Fruit fly (Drosophila melanogaster) whole organism, adult: ENCODE results near the gene koko.

ENCODE experiments used
- CG11617 ChIP-seq: fragments of 200-800 bp; sonication (Bioruptor generic); optimal IDR thresholded peaks from 2 replicates; lab custom pipeline; 2017; ENCODE audit warnings: mild to moderate bottlenecking, missing biosample characterization, missing genetic modification reagents, missing genetic modification characterization
- CG12768 ChIP-seq: fragments of 200-800 bp; sonication (Bioruptor generic); optimal IDR thresholded peaks from 2 replicates; lab custom pipeline; 2017; ENCODE audit warnings: missing biosample characterization, missing genetic modification characterization, mild to moderate bottlenecking, moderate library complexity, missing genetic modification reagents
- CG14711 ChIP-seq: fragments of 200-800 bp; sonication (Bioruptor generic); optimal IDR thresholded peaks from 2 replicates; lab custom pipeline; 2018; ENCODE audit warnings: missing biosample characterization, mild to moderate bottlenecking, missing genetic modification characterization, moderate library complexity
- CG1620 ChIP-seq: fragments of 200-800 bp; sonication (Bioruptor generic); optimal IDR thresholded peaks from 2 replicates; lab custom pipeline; 2016; ENCODE audit warnings: missing biosample characterization, missing genetic modification characterization
- CG33017 ChIP-seq: fragments of 200-800 bp; sonication (Bioruptor generic); optimal IDR thresholded peaks from 2 replicates; lab custom pipeline; 2018; ENCODE audit warnings: missing biosample characterization, mild to moderate bottlenecking, missing genetic modification characterization, moderate library complexity
- CG5204 ChIP-seq: fragments of 200-800 bp; sonication (Bioruptor generic); optimal IDR thresholded peaks from 2 replicates; lab custom pipeline; 2016; ENCODE audit warnings: missing biosample characterization, missing genetic modification characterization
- CG7045 ChIP-seq: fragments of 200-800 bp; sonication (Bioruptor generic); optimal IDR thresholded peaks from 2 replicates; lab custom pipeline; 2017; ENCODE audit warnings: missing biosample characterization, mild to moderate bottlenecking, missing genetic modification characterization
- CG7101 ChIP-seq: fragments of 200-800 bp; sonication (Bioruptor generic); optimal IDR thresholded peaks from 2 replicates; lab custom pipeline; 2018; ENCODE audit warnings: missing biosample characterization, mild to moderate bottlenecking, missing genetic modification characterization, moderate library complexity
- Clk ChIP-seq: fragments of 200-800 bp; sonication (Bioruptor generic); optimal IDR thresholded peaks from 2 replicates; lab custom pipeline; 2017; ENCODE audit warnings: missing biosample characterization, missing genetic modification characterization
- Crg-1 ChIP-seq: fragments of 200-800 bp; sonication (Bioruptor generic); optimal IDR thresholded peaks from 2 replicates; lab custom pipeline; 2016; ENCODE audit warnings: missing biosample characterization, missing genetic modification characterization
- Hr96 ChIP-seq: fragments of 200-800 bp; sonication (Bioruptor generic); optimal IDR thresholded peaks from 2 replicates; lab custom pipeline; 2016; ENCODE audit warnings: missing biosample characterization, missing genetic modification characterization
- Mnt ChIP-seq: fragments of 200-800 bp; sonication (Bioruptor generic); optimal IDR thresholded peaks from 2 replicates; lab custom pipeline; 2016; ENCODE audit warnings: missing biosample characterization, mild to moderate bottlenecking, missing genetic modification characterization
- bab1 ChIP-seq: fragments of 200-800 bp; sonication (Bioruptor generic); optimal IDR thresholded peaks from 3 replicates; lab custom pipeline; 2019; ENCODE audit warnings: missing biosample characterization, mild to moderate bottlenecking, missing genetic modification characterization, moderate library complexity
- cic ChIP-seq: fragments of 200-800 bp; sonication (Bioruptor generic); optimal IDR thresholded peaks from 2 replicates; lab custom pipeline; 2017; ENCODE audit warnings: missing biosample characterization, mild to moderate bottlenecking, missing genetic modification characterization, moderate library complexity
- cnc ChIP-seq, 2 experiments: fragments of >200 bp; optimal IDR thresholded peaks; 2 replicates each; lab custom pipeline; 2017
- kay ChIP-seq: fragments of 200-800 bp; sonication (Bioruptor generic); peaks from one replicate; lab custom pipeline; 2016; ENCODE audit warnings: missing biosample characterization, missing genetic modification characterization, borderline replicate concordance
- ovo ChIP-seq: fragments of 200-800 bp; sonication (Bioruptor generic); optimal IDR thresholded peaks from 2 replicates; lab custom pipeline; 2016; ENCODE audit warnings: missing biosample characterization, missing genetic modification characterization
- pad ChIP-seq: fragments of 200-800 bp; sonication (Bioruptor generic); optimal IDR thresholded peaks from 3 replicates; lab custom pipeline; 2017; ENCODE audit warnings: missing biosample characterization, missing genetic modification characterization, mild to moderate bottlenecking, moderate library complexity, missing genetic modification reagents
- tj ChIP-seq: fragments of 200-800 bp; sonication (Bioruptor generic); optimal IDR thresholded peaks from 3 replicates; lab custom pipeline; 2017; ENCODE audit warnings: missing biosample characterization, mild to moderate bottlenecking, missing genetic modification characterization, moderate library complexity
- toe ChIP-seq: fragments of 200-800 bp; sonication (Bioruptor generic); optimal IDR thresholded peaks from 2 replicates; lab custom pipeline; 2016; ENCODE audit warnings: missing biosample characterization, missing genetic modification characterization

Gene koko

DNA sequence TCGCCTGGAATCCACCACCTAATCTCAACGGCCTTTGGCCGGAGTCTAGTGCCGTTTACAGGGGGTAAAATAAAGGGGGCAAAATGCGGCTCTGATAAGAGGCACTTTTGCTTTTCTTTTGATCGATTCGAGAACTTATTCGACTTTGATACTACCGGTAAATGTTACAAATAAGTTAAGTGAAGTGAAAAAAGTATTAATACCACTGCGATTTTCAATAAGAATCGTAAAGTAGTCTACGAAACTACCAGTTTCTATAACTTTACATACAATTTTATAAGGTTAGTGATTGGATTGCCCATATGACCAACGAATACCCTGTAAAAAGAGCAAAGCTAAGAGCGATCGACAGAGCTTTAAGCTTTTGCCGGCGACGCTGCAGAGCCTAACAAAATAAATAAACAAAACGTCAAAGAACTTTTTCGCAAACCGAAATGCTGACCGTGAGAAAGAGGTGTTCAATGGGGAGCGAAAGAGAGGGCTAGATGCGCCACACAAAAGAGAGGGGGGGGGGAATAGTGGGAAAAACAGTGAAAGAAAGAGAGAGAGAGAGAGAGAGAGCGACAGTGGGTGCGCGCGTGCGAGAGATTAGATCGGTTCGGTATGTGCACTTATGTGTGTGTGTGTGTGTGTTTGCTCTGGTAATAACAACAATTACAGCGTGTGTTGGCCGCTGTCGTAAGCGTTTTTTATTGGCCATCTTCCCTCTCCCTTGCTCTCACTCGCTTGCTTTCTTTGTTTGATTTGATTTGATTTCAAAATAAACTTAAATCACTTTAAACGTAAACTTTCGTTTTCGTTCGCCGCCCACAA is 33.9 kb downstream of the koko start:
- peak; percentile 72 for TF ChIP-seq CG5204 (GFP tag; lab: Kevin White, UChicago)
- TF ChIP-seq cic: peak; percentile 76
- no peak for TF ChIP-seq Clk (GFP tag; lab: Kevin White, UChicago)
- TF ChIP-seq CG11617 (GFP tag; lab: Kevin White, UChicago): peak; percentile 78
- no peak for TF ChIP-seq Crg-1 (GFP tag; lab: Kevin White, UChicago)
- TF ChIP-seq CG14711 (tag; lab: Kevin White, UChicago): peak; percentile 78
- peak; percentile 94 for TF ChIP-seq tj (GFP tag; lab: Kevin White, UChicago)
- peak; percentile 8 for TF ChIP-seq bab1 (GFP tag; lab: Kevin White, UChicago)
- peak; percentile 60 for TF ChIP-seq CG7101
- TF ChIP-seq cnc (optimal IDR thresholded peaks at IDR 0.05; lab: Kevin White, UChicago): no peak
- TF ChIP-seq toe (GFP tag; lab: Kevin White, UChicago): peak; percentile 46
- TF ChIP-seq kay (GFP tag; lab: Kevin White, UChicago): no peak
- TF ChIP-seq CG1620: no peak
- TF ChIP-seq CG7045: peak; percentile 68
- TF ChIP-seq Hr96 (GFP tag; lab: Kevin White, UChicago): peak; percentile 37
- TF ChIP-seq Mnt: peak; percentile 47
- TF ChIP-seq CG33017 (tag; lab: Kevin White, UChicago): peak; percentile 50
- TF ChIP-seq ovo (GFP tag; lab: Kevin White, UChicago): no peak
- TF ChIP-seq CG12768 (GFP tag; lab: Kevin White, UChicago): peak; percentile 81
- TF ChIP-seq pad (GFP tag; lab: Kevin White, UChicago): peak; percentile 29

DNA sequence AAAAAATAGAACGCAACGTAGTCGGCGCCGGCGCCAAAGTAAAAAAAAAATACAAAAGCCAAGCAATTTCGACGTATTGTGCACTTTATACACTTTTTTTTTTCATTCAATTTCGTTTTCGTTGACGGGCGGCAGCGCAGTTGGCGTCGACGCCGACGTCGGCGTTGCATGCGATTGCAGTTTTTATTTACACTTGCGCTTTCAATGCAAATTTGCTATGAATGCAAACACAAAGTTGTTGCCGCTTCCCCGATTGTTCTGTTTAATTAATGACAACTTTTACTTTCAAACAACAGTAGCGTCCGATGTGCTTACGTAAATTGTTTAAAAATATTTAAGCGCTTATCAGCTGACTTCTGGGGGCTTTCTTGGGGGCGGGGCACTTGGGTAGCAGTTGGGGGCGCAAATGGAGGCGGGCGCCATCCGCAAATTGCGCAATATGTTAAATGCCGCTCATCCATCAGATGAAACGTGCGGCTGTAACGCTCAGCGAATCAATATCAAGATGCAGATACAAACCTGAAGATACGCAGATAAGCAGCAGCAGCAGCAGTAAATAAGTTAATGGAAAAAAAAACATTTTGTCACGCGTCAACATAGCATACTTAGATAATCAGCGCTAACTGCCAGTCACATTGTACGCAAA is 35.5 kb downstream of the koko start:
- peak; percentile 70 for TF ChIP-seq Mnt
- peak; percentile 71 for TF ChIP-seq CG5204 (GFP tag; lab: Kevin White, UChicago)
- peak; percentile 84 for TF ChIP-seq CG12768 (GFP tag; lab: Kevin White, UChicago)
- TF ChIP-seq ovo (GFP tag; lab: Kevin White, UChicago): peak; percentile 92
- peak; percentile 92 for TF ChIP-seq tj (GFP tag; lab: Kevin White, UChicago)
- TF ChIP-seq CG7045: peak; percentile 92
- TF ChIP-seq kay (GFP tag; lab: Kevin White, UChicago): no peak
- TF ChIP-seq CG11617 (GFP tag; lab: Kevin White, UChicago): peak; percentile 80
- peak; percentile 91 for TF ChIP-seq Clk (GFP tag; lab: Kevin White, UChicago)
- TF ChIP-seq Crg-1 (GFP tag; lab: Kevin White, UChicago): peak; percentile 83
- TF ChIP-seq CG14711 (tag; lab: Kevin White, UChicago): peak; percentile 69
- TF ChIP-seq Hr96 (GFP tag; lab: Kevin White, UChicago): peak; percentile 62
- peak; percentile 70 for TF ChIP-seq cic
- peak in 1 of 2 experiments; percentile 23 for TF ChIP-seq cnc (optimal IDR thresholded peaks at IDR 0.05; lab: Kevin White, UChicago)
- peak; percentile 78 for TF ChIP-seq CG1620
- TF ChIP-seq bab1 (GFP tag; lab: Kevin White, UChicago): no peak
- peak; percentile 57 for TF ChIP-seq CG33017 (tag; lab: Kevin White, UChicago)
- peak; percentile 64 for TF ChIP-seq toe (GFP tag; lab: Kevin White, UChicago)
- TF ChIP-seq pad (GFP tag; lab: Kevin White, UChicago): peak; percentile 59
- peak; percentile 87 for TF ChIP-seq CG7101

DNA sequence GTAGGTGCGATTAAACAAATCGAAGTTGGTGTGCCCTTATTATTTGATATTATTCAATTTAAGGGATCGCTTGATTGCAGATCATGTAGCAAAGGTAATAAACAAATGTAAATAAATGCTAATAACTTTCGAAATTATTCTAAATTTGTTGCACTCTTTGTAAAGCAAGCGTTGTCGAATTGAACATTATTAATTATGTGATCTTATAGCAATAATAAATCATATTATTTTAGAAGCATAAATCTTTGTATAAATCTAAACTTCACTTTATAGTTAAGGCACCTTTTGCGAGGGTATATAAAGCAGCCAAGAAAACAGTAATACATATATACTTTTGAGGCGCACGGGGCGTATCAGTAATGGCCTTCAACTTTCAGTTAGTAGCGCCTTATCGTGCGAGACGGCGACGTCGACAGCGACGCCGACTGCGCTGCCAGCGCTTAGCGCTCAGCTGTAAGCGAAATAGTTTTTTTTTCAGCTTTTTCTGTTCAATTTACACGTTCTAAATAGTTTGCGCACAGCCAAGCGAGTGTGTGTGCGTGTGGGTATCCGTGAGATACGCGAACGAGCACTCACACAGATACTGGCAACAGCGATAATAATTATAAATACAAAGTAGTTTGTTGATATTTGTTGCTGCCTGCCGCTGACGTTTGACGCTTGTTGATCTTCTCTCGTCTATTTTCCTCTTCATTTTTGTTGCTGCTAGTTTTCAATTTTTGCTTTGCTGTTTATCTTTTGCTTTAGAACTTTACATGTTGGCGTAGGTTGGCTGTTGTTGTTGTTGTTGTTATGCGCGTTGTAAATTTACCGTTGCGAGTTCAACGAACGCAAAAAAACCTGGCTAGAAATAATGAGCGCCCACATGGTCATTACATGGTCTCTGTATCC is 36.2 kb downstream of the koko start:
- no peak for TF ChIP-seq Crg-1 (GFP tag; lab: Kevin White, UChicago)
- peak; percentile 45 for TF ChIP-seq Hr96 (GFP tag; lab: Kevin White, UChicago)
- TF ChIP-seq CG1620: peak; percentile 13
- peak; percentile 7 for TF ChIP-seq CG7101
- peak; percentile 27 for TF ChIP-seq toe (GFP tag; lab: Kevin White, UChicago)
- TF ChIP-seq CG5204 (GFP tag; lab: Kevin White, UChicago): no peak
- TF ChIP-seq Clk (GFP tag; lab: Kevin White, UChicago): no peak
- no peak for TF ChIP-seq CG14711 (tag; lab: Kevin White, UChicago)
- TF ChIP-seq Mnt: peak; percentile 24
- peak; percentile 15 for TF ChIP-seq pad (GFP tag; lab: Kevin White, UChicago)
- no peak for TF ChIP-seq kay (GFP tag; lab: Kevin White, UChicago)
- no peak for TF ChIP-seq tj (GFP tag; lab: Kevin White, UChicago)
- TF ChIP-seq cic: peak; percentile 59
- no peak for TF ChIP-seq CG11617 (GFP tag; lab: Kevin White, UChicago)
- TF ChIP-seq ovo (GFP tag; lab: Kevin White, UChicago): peak; percentile 42

DNA sequence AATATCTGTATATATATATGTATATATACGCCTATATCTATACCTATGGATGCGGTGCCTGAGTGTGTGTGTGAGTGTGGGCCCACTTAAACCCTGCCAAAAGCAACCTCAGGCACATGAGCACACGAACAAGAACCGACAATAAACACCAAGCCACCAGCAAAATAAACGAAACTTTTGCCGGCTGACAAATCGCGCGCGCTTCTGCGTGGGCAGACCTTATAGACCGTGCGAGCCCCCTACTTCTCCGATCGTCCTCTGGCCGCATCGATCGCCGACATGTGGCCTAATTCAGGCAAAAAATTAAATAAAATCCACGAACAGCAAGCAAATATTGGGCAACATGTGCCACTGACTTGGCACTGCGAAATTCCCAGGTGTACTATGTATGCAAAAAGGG is 40.4 kb downstream of the koko start:
- TF ChIP-seq bab1 (GFP tag; lab: Kevin White, UChicago) (no peak), CG1620 (no peak), Clk (GFP tag; lab: Kevin White, UChicago) (no peak), cnc (optimal IDR thresholded peaks at IDR 0.05; lab: Kevin White, UChicago) (no peak), kay (GFP tag; lab: Kevin White, UChicago) (no peak), CG11617 (GFP tag; lab: Kevin White, UChicago) (no peak), CG7101 (no peak), toe (GFP tag; lab: Kevin White, UChicago) (no peak), Crg-1 (GFP tag; lab: Kevin White, UChicago) (no peak), tj (GFP tag; lab: Kevin White, UChicago) (no peak), pad (GFP tag; lab: Kevin White, UChicago) (no peak), Mnt (no peak), CG33017 (tag; lab: Kevin White, UChicago) (no peak), CG5204 (GFP tag; lab: Kevin White, UChicago) (no peak), ovo (GFP tag; lab: Kevin White, UChicago) (no peak)
